Worm (Caenorhabditis elegans): ENCODE measurements around the gene ZC21.8.

- TF ChIP-seq him-1 (tag; optimal IDR thresholded peaks at IDR 0.05) = no peak
- no peak for TF ChIP-seq W03F9.2 (tag; optimal IDR thresholded peaks at IDR 0.05)
Measured at ce11 chrIII:8533900-8534299, 14.1 kb upstream of the ZC21.8 start.
